Worm (Caenorhabditis elegans) whole organism, L3 larva: Measurements from ENCODE around the gene ZK856.4.

Source experiments
- R02D3.7 ChIP-seq: fragments of 150-350 bp; optimal IDR thresholded peaks from 2 replicates; lab custom pipeline; 2014; ENCODE audit warnings: missing biosample characterization, missing genetic modification characterization
- ZK546.5 ChIP-seq: sonication (generic microtip); optimal IDR thresholded peaks from 2 replicates; lab custom pipeline; 2017; ENCODE audit warnings: missing biosample characterization, missing genetic modification characterization
- aly-2 ChIP-seq: fragments of 150-350 bp; optimal IDR thresholded peaks from 2 replicates; lab custom pipeline; 2014; ENCODE audit warnings: missing biosample characterization, missing genetic modification characterization
- ama-1 ChIP-seq: fragments of 150-350 bp; optimal IDR thresholded peaks from 2 replicates; lab custom pipeline; 2018
- ceh-16 ChIP-seq: sonication (generic microtip); optimal IDR thresholded peaks from 2 replicates; lab custom pipeline; 2017; ENCODE audit warnings: missing biosample characterization, missing genetic modification characterization
- ceh-28 ChIP-seq: fragments of 150-350 bp; optimal IDR thresholded peaks from 2 replicates; lab custom pipeline; 2014; ENCODE audit warnings: missing biosample characterization, missing genetic modification reagents, missing genetic modification characterization
- ceh-82 ChIP-seq: fragments of 150-350 bp; optimal IDR thresholded peaks from 2 replicates; lab custom pipeline; 2014; ENCODE audit warnings: missing biosample characterization, missing genetic modification characterization
- ceh-9 ChIP-seq: sonication (generic microtip); optimal IDR thresholded peaks from 2 replicates; lab custom pipeline; 2018; ENCODE audit warnings: missing biosample characterization, missing genetic modification characterization
- daf-12 ChIP-seq: fragments of 150-350 bp; optimal IDR thresholded peaks from 2 replicates; lab custom pipeline; 2014; ENCODE audit warnings: missing biosample characterization, missing genetic modification reagents, missing genetic modification characterization
- egl-27 ChIP-seq: sonication (generic microtip); optimal IDR thresholded peaks from 4 replicates; lab custom pipeline; 2017; ENCODE audit warnings: missing biosample characterization, missing genetic modification reagents, missing genetic modification characterization
- egl-5 ChIP-seq: fragments of 150-350 bp; optimal IDR thresholded peaks from 2 replicates; lab custom pipeline; 2017; ENCODE audit warnings: missing biosample characterization, missing genetic modification reagents, missing genetic modification characterization, inconsistent platforms
- elt-1 ChIP-seq: fragments of 150-350 bp; optimal IDR thresholded peaks from 2 replicates; lab custom pipeline; 2014; ENCODE audit warnings: missing biosample characterization, missing genetic modification characterization
- elt-2 ChIP-seq: sonication (generic microtip); optimal IDR thresholded peaks from 2 replicates; lab custom pipeline; 2016; ENCODE audit warnings: missing genetic modification reagents, mild to moderate bottlenecking, missing genetic modification characterization, missing compliant biosample characterization
- elt-3 ChIP-seq, 3 experiments: fragments of 150-350 bp in 1 of 3; sonication (generic microtip) in 2 of 3; optimal IDR thresholded peaks; 2 replicates in 2 of 3; 4 replicates in 1 of 3; lab custom pipeline; 2014 to 2017; ENCODE audit warnings: missing biosample characterization in 3 of 3, missing genetic modification characterization in 3 of 3
- eor-1 ChIP-seq, 2 experiments: fragments of 150-350 bp; optimal IDR thresholded peaks; 2 replicates each; lab custom pipeline; 2014 to 2018; ENCODE audit warnings: missing biosample characterization in 2 of 2, missing genetic modification characterization in 2 of 2
- fkh-10 ChIP-seq: sonication (generic microtip); optimal IDR thresholded peaks from 2 replicates; lab custom pipeline; 2017; ENCODE audit warnings: missing biosample characterization, missing genetic modification reagents, missing genetic modification characterization
- fkh-2 ChIP-seq: fragments of 150-350 bp; optimal IDR thresholded peaks from 2 replicates; lab custom pipeline; 2014; ENCODE audit warnings: missing biosample characterization, missing genetic modification reagents, missing genetic modification characterization
- fos-1 ChIP-seq: fragments of 150-350 bp; optimal IDR thresholded peaks from 2 replicates; lab custom pipeline; 2014; ENCODE audit warnings: missing biosample characterization, missing genetic modification characterization
- hmg-11 ChIP-seq: sonication (generic microtip); optimal IDR thresholded peaks from 2 replicates; lab custom pipeline; 2016; ENCODE audit warnings: missing genetic modification characterization, missing compliant biosample characterization
- jun-1 ChIP-seq: fragments of 150-350 bp; optimal IDR thresholded peaks from 2 replicates; lab custom pipeline; 2014; ENCODE audit warnings: missing biosample characterization, missing genetic modification reagents, missing genetic modification characterization
- lin-15B ChIP-seq: fragments of 150-350 bp; optimal IDR thresholded peaks from 2 replicates; lab custom pipeline; 2014; ENCODE audit warnings: missing biosample characterization, missing genetic modification characterization
- lin-39 ChIP-seq: fragments of 150-350 bp; optimal IDR thresholded peaks from 2 replicates; lab custom pipeline; 2018; ENCODE audit warnings: missing biosample characterization, missing genetic modification reagents, missing genetic modification characterization
- lsy-12 ChIP-seq: sonication (generic microtip); optimal IDR thresholded peaks from 2 replicates; lab custom pipeline; 2016; ENCODE audit warnings: mild to moderate bottlenecking, missing genetic modification characterization, missing compliant biosample characterization
- mdl-1 ChIP-seq: fragments of 150-350 bp; optimal IDR thresholded peaks from 2 replicates; lab custom pipeline; 2014; ENCODE audit warnings: missing biosample characterization, missing genetic modification characterization
- mml-1 ChIP-seq: fragments of 150-350 bp; sonication (generic microtip); optimal IDR thresholded peaks from 3 replicates; lab custom pipeline; 2014; ENCODE audit warnings: missing biosample characterization, missing genetic modification characterization
- nfya-1 ChIP-seq: sonication (generic microtip); optimal IDR thresholded peaks from 2 replicates; lab custom pipeline; 2017; ENCODE audit warnings: missing genetic modification characterization, mild to moderate bottlenecking, missing compliant biosample characterization, antibody characterized with exemption, moderate library complexity; ENCODE audit not compliant: insufficient read depth
- nhr-11 ChIP-seq: fragments of 150-350 bp; optimal IDR thresholded peaks from 2 replicates; lab custom pipeline; 2014; ENCODE audit warnings: missing biosample characterization, missing genetic modification characterization
- nhr-12 ChIP-seq: fragments of 150-350 bp; optimal IDR thresholded peaks from 2 replicates; lab custom pipeline; 2014; ENCODE audit warnings: missing biosample characterization, missing genetic modification characterization
- nhr-23 ChIP-seq: fragments of 150-350 bp; optimal IDR thresholded peaks from 2 replicates; lab custom pipeline; 2014; ENCODE audit warnings: missing biosample characterization, missing genetic modification reagents, missing genetic modification characterization
- nhr-237 ChIP-seq: fragments of 150-350 bp; optimal IDR thresholded peaks from 2 replicates; lab custom pipeline; 2014; ENCODE audit warnings: missing biosample characterization, missing genetic modification characterization
- nhr-25 ChIP-seq: sonication (generic microtip); optimal IDR thresholded peaks from 2 replicates; lab custom pipeline; 2017; ENCODE audit warnings: missing biosample characterization, missing genetic modification characterization
- nhr-28 ChIP-seq: fragments of 150-350 bp; optimal IDR thresholded peaks from 2 replicates; lab custom pipeline; 2014; ENCODE audit warnings: missing biosample characterization, missing genetic modification characterization
- nhr-43 ChIP-seq: sonication (generic microtip); optimal IDR thresholded peaks from 2 replicates; lab custom pipeline; 2016; ENCODE audit warnings: mild to moderate bottlenecking, missing genetic modification characterization, missing compliant biosample characterization; ENCODE audit not compliant: poor library complexity, severe bottlenecking
- nhr-67 ChIP-seq: fragments of 150-350 bp; optimal IDR thresholded peaks from 2 replicates; lab custom pipeline; 2014; ENCODE audit warnings: missing biosample characterization, missing genetic modification characterization
- nhr-76 ChIP-seq: fragments of 150-350 bp; sonication (generic microtip); optimal IDR thresholded peaks from 5 replicates; lab custom pipeline; 2014; ENCODE audit warnings: missing biosample characterization, missing genetic modification characterization
- nhr-77 ChIP-seq: fragments of 150-350 bp; optimal IDR thresholded peaks from 2 replicates; lab custom pipeline; 2014; ENCODE audit warnings: missing biosample characterization, missing genetic modification characterization
- pha-4 ChIP-seq: fragments of 150-350 bp; optimal IDR thresholded peaks from 2 replicates; lab custom pipeline; 2014; ENCODE audit warnings: missing biosample characterization, missing genetic modification reagents, missing genetic modification characterization
- pqm-1 ChIP-seq: fragments of 150-350 bp; optimal IDR thresholded peaks from 2 replicates; lab custom pipeline; 2017; ENCODE audit warnings: missing biosample characterization, missing genetic modification characterization, inconsistent platforms
- sea-2 ChIP-seq: fragments of 150-350 bp; sonication (generic microtip); optimal IDR thresholded peaks from 4 replicates; lab custom pipeline; 2014; ENCODE audit warnings: missing biosample characterization, missing genetic modification reagents, missing genetic modification characterization
- skn-1 ChIP-seq: fragments of 150-350 bp; optimal IDR thresholded peaks from 2 replicates; lab custom pipeline; 2014; ENCODE audit warnings: missing biosample characterization, missing genetic modification characterization
- snpc-4 ChIP-seq: fragments of 150-350 bp; optimal IDR thresholded peaks from 2 replicates; lab custom pipeline; 2014; ENCODE audit warnings: missing biosample characterization, missing genetic modification characterization
- tbx-2 ChIP-seq: sonication (generic microtip); optimal IDR thresholded peaks from 2 replicates; lab custom pipeline; 2016; ENCODE audit warnings: mild to moderate bottlenecking, missing genetic modification characterization, missing compliant biosample characterization
- unc-39 ChIP-seq: sonication (generic microtip); optimal IDR thresholded peaks from 4 replicates; lab custom pipeline; 2017; ENCODE audit warnings: missing biosample characterization, missing genetic modification characterization
- unc-62 ChIP-seq: fragments of 150-350 bp; sonication (generic microtip); optimal IDR thresholded peaks from 4 replicates; lab custom pipeline; 2014; ENCODE audit warnings: missing biosample characterization, missing genetic modification reagents, missing genetic modification characterization
- zag-1 ChIP-seq: fragments of 150-350 bp; optimal IDR thresholded peaks from 2 replicates; lab custom pipeline; 2014; ENCODE audit warnings: missing biosample characterization, missing genetic modification characterization
- ztf-11 ChIP-seq: fragments of 150-350 bp; optimal IDR thresholded peaks from 2 replicates; lab custom pipeline; 2014; ENCODE audit warnings: missing biosample characterization, missing genetic modification characterization
- ztf-4 ChIP-seq: fragments of 150-350 bp; optimal IDR thresholded peaks from 2 replicates; lab custom pipeline; 2014; ENCODE audit warnings: missing biosample characterization, missing genetic modification characterization

The ZK856.4 gene

ce11 chrV:10178166-10178565 is 4.9 kb upstream of the ZK856.4 start:
- TF ChIP-seq nhr-237 (no peak), R02D3.7 (tag; lab: Kevin White, UChicago) (no peak), nhr-28 (tag; lab: Kevin White, UChicago) (no peak), fkh-10 (GFP tag; lab: Kevin White, UChicago) (no peak), ceh-16 (tag; lab: Kevin White, UChicago) (no peak), jun-1 (peak; percentile 10), egl-5 (tag; lab: Kevin White, UChicago) (no peak), nhr-77 (tag; lab: Kevin White, UChicago) (no peak), nhr-43 (tag; lab: Kevin White, UChicago) (peak; percentile 66), mdl-1 (tag; lab: Kevin White, UChicago) (no peak), tbx-2 (tag; lab: Kevin White, UChicago) (no peak), mml-1 (no peak), elt-2 (peak; percentile 14), nhr-12 (tag; lab: Kevin White, UChicago) (no peak), pqm-1 (tag; lab: Kevin White, UChicago) (peak; percentile 9), lsy-12 (tag; lab: Kevin White, UChicago) (no peak), ztf-11 (no peak), egl-27 (no peak), nhr-25 (tag; lab: Kevin White, UChicago) (peak; percentile 85), sea-2 (GFP tag; lab: Kevin White, UChicago) (no peak), elt-1 (tag; lab: Kevin White, UChicago) (no peak), unc-39 (tag; lab: Kevin White, UChicago) (no peak), elt-3 (tag; optimal IDR thresholded peaks at IDR 0.05; lab: Kevin White, UChicago) (no peak), pha-4 (tag; lab: Kevin White, UChicago) (peak; percentile 73), unc-62 (GFP tag; lab: Kevin White, UChicago) (no peak), skn-1 (peak; percentile 69), nhr-67 (tag; lab: Kevin White, UChicago) (no peak), lin-15B (tag; lab: Kevin White, UChicago) (peak; percentile 72), nhr-11 (tag; lab: Kevin White, UChicago) (no peak), ama-1 (lab: Kevin White, UChicago) (no peak), daf-12 (no peak), nhr-23 (tag; lab: Kevin White, UChicago) (peak; percentile 42), nhr-76 (tag; lab: Kevin White, UChicago) (no peak), ZK546.5 (tag; lab: Kevin White, UChicago) (no peak), ceh-9 (tag; lab: Kevin White, UChicago) (no peak), aly-2 (no peak), fos-1 (no peak), zag-1 (tag; lab: Kevin White, UChicago) (no peak), nfya-1 (tag; lab: Kevin White, UChicago) (peak; percentile 45), ceh-28 (tag; lab: Kevin White, UChicago) (no peak), lin-39 (tag; lab: Kevin White, UChicago) (no peak), snpc-4 (tag; lab: Kevin White, UChicago) (peak; percentile 45), ztf-4 (tag; lab: Kevin White, UChicago) (no peak), ceh-82 (no peak), eor-1 (tag; optimal IDR thresholded peaks at IDR 0.05; lab: Kevin White, UChicago) (no peak), fkh-2 (tag; lab: Kevin White, UChicago) (no peak), hmg-11 (tag; lab: Kevin White, UChicago) (no peak)
